Worm (Caenorhabditis elegans) whole organism, midembryonic: ENCODE measurements around the gene E02H1.1.

ENCODE experiments used
- T22C8.4 ChIP-seq: fragments of 200-800 bp; sonication (Bioruptor generic); IDR thresholded peaks from 2 replicates; pipeline ENCODE4 v1.3.6; 2022; ENCODE audit warnings: missing genetic modification characterization, missing compliant biosample characterization
- cog-1 ChIP-seq: sonication (generic microtip); optimal IDR thresholded peaks from 2 replicates; lab custom pipeline; 2016; ENCODE audit warnings: missing genetic modification characterization, missing compliant biosample characterization
- flt-1 ChIP-seq: fragments of 200-800 bp; sonication (Bioruptor generic); IDR thresholded peaks from 2 replicates; pipeline ENCODE4 v1.3.6; 2022; ENCODE audit warnings: missing genetic modification characterization, missing compliant biosample characterization
- klf-2 ChIP-seq: fragments of 200-800 bp; sonication (Bioruptor generic); conservative IDR thresholded peaks from 2 replicates; pipeline ENCODE4 v1.3.6; 2022; ENCODE audit warnings: missing genetic modification reagents, missing genetic modification characterization, missing compliant biosample characterization
- med-1 ChIP-seq: sonication (generic microtip); optimal IDR thresholded peaks from 2 replicates; lab custom pipeline; 2017; ENCODE audit warnings: missing genetic modification characterization, mild to moderate bottlenecking, missing compliant biosample characterization, antibody characterized with exemption, missing genetic modification reagents; ENCODE audit not compliant: insufficient read depth
- ref-1 ChIP-seq: fragments of 200-800 bp; sonication (Bioruptor generic); conservative IDR thresholded peaks from 2 replicates; pipeline ENCODE4 v1.3.6; 2022; ENCODE audit warnings: missing genetic modification reagents, missing genetic modification characterization, missing compliant biosample characterization
- tab-1 ChIP-seq: fragments of 200-800 bp; sonication (Bioruptor generic); IDR thresholded peaks from 2 replicates; pipeline ENCODE4 v1.3.6; 2022; ENCODE audit warnings: missing genetic modification characterization, missing compliant biosample characterization
- ztf-23 ChIP-seq: fragments of 200-800 bp; sonication (Bioruptor generic); IDR thresholded peaks from 2 replicates; pipeline ENCODE4 v1.3.6; 2022; ENCODE audit warnings: missing genetic modification reagents, missing genetic modification characterization, missing compliant biosample characterization
- ztf-29 ChIP-seq: fragments of 200-800 bp; sonication (Bioruptor generic); IDR thresholded peaks from 2 replicates; pipeline ENCODE4 v1.3.6; 2022; ENCODE audit warnings: missing genetic modification reagents, missing genetic modification characterization, missing compliant biosample characterization

ce11 chrII:9560895-9561294, 30.1 kb downstream of the E02H1.1 start:
- TF ChIP-seq flt-1 (GFP tag; lab: Robert Waterston, UW) (no peak), med-1 (GFP tag; lab: Kevin White, UChicago) (no peak), ref-1 (no peak), cog-1 (tag; lab: Kevin White, UChicago) (no peak), T22C8.4 (GFP tag; lab: Robert Waterston, UW) (no peak), ztf-29 (GFP tag; lab: Robert Waterston, UW) (no peak), klf-2 (no peak), ztf-23 (no peak), tab-1 (GFP tag; lab: Robert Waterston, UW) (no peak)
